Fruit fly (Drosophila melanogaster): ENCODE measurements around the gene Ranbp21.

Gene Ranbp21

DNA sequence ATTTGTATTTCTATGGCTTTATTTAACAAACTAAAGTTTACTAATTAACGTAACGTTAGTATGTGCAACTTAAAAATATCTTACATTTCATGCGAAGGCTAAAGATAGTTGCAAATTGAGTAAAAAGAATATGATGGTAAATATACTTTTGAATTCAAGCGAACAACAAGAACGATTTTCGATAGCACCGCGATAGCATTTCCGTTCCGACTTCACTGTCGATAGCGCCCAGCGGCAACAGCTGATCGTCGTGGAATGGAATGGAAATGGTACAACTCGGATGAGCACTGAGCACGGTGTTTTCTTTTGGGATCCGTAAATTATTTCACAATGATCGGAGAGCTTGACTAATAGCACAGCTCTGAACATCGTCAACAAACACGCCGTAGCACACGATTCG is 38.6 kb downstream of the Ranbp21 start (continued):
- TF ChIP-seq CG1832 (GFP tag; optimal IDR thresholded peaks at IDR 0.05) (no peak), Dek (tag; optimal IDR thresholded peaks at IDR 0.05) (no peak), HmgD (GFP tag; optimal IDR thresholded peaks at IDR 0.05) (no peak), pfk (GFP tag; optimal IDR thresholded peaks at IDR 0.05) (peak; percentile 97), CG31441 (GFP tag; IDR thresholded peaks at IDR 0.05) (no peak; the same call in 1 of the 2 replicates), BEAF-32 (GFP tag; optimal IDR thresholded peaks at IDR 0.05) (peak; percentile 48), gem (tag; optimal IDR thresholded peaks at IDR 0.05) (no peak), cwo (GFP tag; optimal IDR thresholded peaks at IDR 0.05) (no peak), CG9215 (GFP tag; IDR thresholded peaks at IDR 0.05) (no peak), vnd (GFP tag; IDR thresholded peaks at IDR 0.05; ENCODE audit: partially characterized antibody) (no peak), CG18599 (GFP tag; optimal IDR thresholded peaks at IDR 0.05) (no peak), lab (GFP tag; optimal IDR thresholded peaks at IDR 0.05) (no peak), pnt (GFP tag; optimal IDR thresholded peaks at IDR 0.05) (no peak), trem (tag; optimal IDR thresholded peaks at IDR 0.05) (peak; percentile 36), Sry-δ (GFP tag; optimal IDR thresholded peaks at IDR 0.05) (peak; percentile 46), sisA (GFP tag; IDR thresholded peaks at IDR 0.05) (no peak), fd3F (GFP tag; optimal IDR thresholded peaks at IDR 0.05) (no peak), D (optimal IDR thresholded peaks at IDR 0.05) (no peak), D (GFP tag; optimal IDR thresholded peaks at IDR 0.05) (peak; percentile 18), CG13424 (tag; optimal IDR thresholded peaks at IDR 0.05) (peak; percentile 20), wor (GFP tag; IDR thresholded peaks at IDR 0.05) (no peak), wek (GFP tag; optimal IDR thresholded peaks at IDR 0.05) (peak; percentile 79), bowl (GFP tag; IDR thresholded peaks at IDR 0.05) (0 out of 2 replicates have a peak, but pooled peaks have one; percentile 10), CG14710 (tag; optimal IDR thresholded peaks at IDR 0.05) (peak; percentile 57), Hsf (GFP tag; optimal IDR thresholded peaks at IDR 0.05) (no peak), CG4404 (GFP tag; IDR thresholded peaks at IDR 0.05) (no peak), gsb (GFP tag; IDR thresholded peaks at IDR 0.05) (0 out of 2 replicates have a peak, but pooled peaks have one; percentile 9), z (GFP tag; IDR thresholded peaks at IDR 0.05) (no peak), CG31365 (tag; optimal IDR thresholded peaks at IDR 0.05) (peak; percentile 58), rib (GFP tag; IDR thresholded peaks at IDR 0.05) (no peak), emc (GFP tag; optimal IDR thresholded peaks at IDR 0.05) (no peak), pho (GFP tag; optimal IDR thresholded peaks at IDR 0.05) (no peak), Atf6 (GFP tag; IDR thresholded peaks at IDR 0.05) (peak; percentile 38; the same call in 1 of the 2 replicates), CG34422 (GFP tag; IDR thresholded peaks at IDR 0.05) (no peak; the same call in 2 of the 3 replicates), C15 (GFP tag; IDR thresholded peaks at IDR 0.05) (no peak), Dp (GFP tag; optimal IDR thresholded peaks at IDR 0.05) (peak; percentile 75), bbx (GFP tag; IDR thresholded peaks at IDR 0.05; ENCODE audit: partially characterized antibody) (no peak), CG12071 (GFP tag; optimal IDR thresholded peaks at IDR 0.05) (peak; percentile 82), Spps (tag; optimal IDR thresholded peaks at IDR 0.05) (no peak), Neu2 (GFP tag; optimal IDR thresholded peaks at IDR 0.05; ENCODE audit: borderline replicate concordance) (no peak), CG12219 (GFP tag; optimal IDR thresholded peaks at IDR 0.05) (no peak), zen2 (GFP tag; IDR thresholded peaks at IDR 0.05; ENCODE audit: partially characterized antibody) (peak; percentile 64; the same call in 2 of the 3 replicates), unc-4 (GFP tag; IDR thresholded peaks at IDR 0.05; ENCODE audit: partially characterized antibody) (peak; percentile 56), CG15601 (tag; optimal IDR thresholded peaks at IDR 0.05) (peak; percentile 40), unpg (GFP tag; optimal IDR thresholded peaks at IDR 0.05) (peak; percentile 60), lbe (GFP tag; optimal IDR thresholded peaks at IDR 0.05) (peak; percentile 40), CG1647 (GFP tag; optimal IDR thresholded peaks at IDR 0.05) (no peak), sob (GFP tag; IDR thresholded peaks at IDR 0.05) (peak; percentile 43; the same call in 1 of the 2 replicates), Tbp (GFP tag; optimal IDR thresholded peaks at IDR 0.05) (no peak), CG13296 (GFP tag; optimal IDR thresholded peaks at IDR 0.05) (peak; percentile 85)

All from whole organism, embryonic.